Worm (Caenorhabditis elegans) whole organism, late embryonic: ENCODE results near the gene set-30.
A peak's percentile ranks its signal among the peaks of the same experiment; 100 is the strongest.

Experiments used
- K09A11.1 ChIP-seq: sonication (generic microtip); optimal IDR thresholded peaks from 2 replicates; lab custom pipeline; 2017; ENCODE audit warnings: antibody characterized with exemption, mild to moderate bottlenecking, missing genetic modification characterization, missing compliant biosample characterization; ENCODE audit not compliant: insufficient read depth
- T23F11.4 ChIP-seq: fragments of 200-800 bp; sonication (Bioruptor generic); optimal IDR thresholded peaks from 2 replicates; lab custom pipeline; 2018; ENCODE audit warnings: mild to moderate bottlenecking, missing genetic modification characterization, missing compliant biosample characterization
- Y22D7AL.16 ChIP-seq: sonication (generic microtip); optimal IDR thresholded peaks from 2 replicates; lab custom pipeline; 2016; ENCODE audit warnings: missing genetic modification characterization, missing compliant biosample characterization
- ama-1 ChIP-seq: fragments of 150-350 bp; optimal IDR thresholded peaks from 2 replicates; lab custom pipeline; 2014
- ceh-14 ChIP-seq: sonication (generic microtip); optimal IDR thresholded peaks from 2 replicates; lab custom pipeline; 2016; ENCODE audit warnings: missing genotype, missing genetic modification characterization, missing compliant biosample characterization
- ceh-18 ChIP-seq: sonication (generic microtip); optimal IDR thresholded peaks from 2 replicates; lab custom pipeline; 2016; ENCODE audit warnings: missing genetic modification characterization, missing compliant biosample characterization
- ceh-30 ChIP-seq: fragments of 150-350 bp; optimal IDR thresholded peaks from 2 replicates; lab custom pipeline; 2014; ENCODE audit warnings: missing biosample characterization, missing genetic modification characterization
- ceh-34 ChIP-seq: sonication (generic microtip); optimal IDR thresholded peaks from 2 replicates; lab custom pipeline; 2016; ENCODE audit warnings: mild to moderate bottlenecking, missing genetic modification characterization, missing compliant biosample characterization
- ceh-48 ChIP-seq: sonication (generic microtip); optimal IDR thresholded peaks from 2 replicates; lab custom pipeline; 2016; ENCODE audit warnings: missing genetic modification characterization, inconsistent platforms, missing compliant biosample characterization
- ceh-9 ChIP-seq: sonication (generic microtip); optimal IDR thresholded peaks from 2 replicates; lab custom pipeline; 2016; ENCODE audit warnings: mild to moderate bottlenecking, missing genetic modification characterization, inconsistent platforms, missing compliant biosample characterization
- dve-1 ChIP-seq: sonication (generic microtip); optimal IDR thresholded peaks from 2 replicates; lab custom pipeline; 2017; ENCODE audit warnings: antibody characterized with exemption, mild to moderate bottlenecking, missing genetic modification characterization, missing compliant biosample characterization
- elt-2 ChIP-seq: sonication (generic microtip); optimal IDR thresholded peaks from 2 replicates; lab custom pipeline; 2016; ENCODE audit warnings: missing genetic modification reagents, missing genetic modification characterization, missing compliant biosample characterization
- elt-4 ChIP-seq: sonication (generic microtip); optimal IDR thresholded peaks from 2 replicates; lab custom pipeline; 2016; ENCODE audit warnings: missing genetic modification characterization, missing compliant biosample characterization
- ets-4 ChIP-seq: sonication (generic microtip); optimal IDR thresholded peaks from 2 replicates; lab custom pipeline; 2016; ENCODE audit warnings: missing genetic modification characterization, missing compliant biosample characterization
- eyg-1 ChIP-seq: sonication (generic microtip); optimal IDR thresholded peaks from 2 replicates; lab custom pipeline; 2016; ENCODE audit warnings: missing genotype, missing genetic modification characterization, missing compliant biosample characterization
- fax-1 ChIP-seq: sonication (generic microtip); optimal IDR thresholded peaks from 2 replicates; lab custom pipeline; 2016; ENCODE audit warnings: missing genotype, missing genetic modification characterization, missing compliant biosample characterization
- fkh-10 ChIP-seq: fragments of 150-350 bp; optimal IDR thresholded peaks from 2 replicates; lab custom pipeline; 2014; ENCODE audit warnings: missing biosample characterization, missing genetic modification reagents, missing genetic modification characterization
- fkh-6 ChIP-seq: sonication (generic microtip); optimal IDR thresholded peaks from 2 replicates; lab custom pipeline; 2016; ENCODE audit warnings: missing genetic modification characterization, missing compliant biosample characterization
- lin-11 ChIP-seq: fragments of 200-800 bp; sonication (Bioruptor generic); optimal IDR thresholded peaks from 2 replicates; lab custom pipeline; 2018; ENCODE audit warnings: mild to moderate bottlenecking, missing genetic modification characterization, missing compliant biosample characterization
- madf-2 ChIP-seq: sonication (generic microtip); optimal IDR thresholded peaks from 2 replicates; lab custom pipeline; 2017; ENCODE audit warnings: missing genetic modification characterization, missing compliant biosample characterization
- nfya-1 ChIP-seq: sonication (generic microtip); optimal IDR thresholded peaks from 2 replicates; lab custom pipeline; 2017; ENCODE audit warnings: missing genetic modification characterization, mild to moderate bottlenecking, missing compliant biosample characterization, antibody characterized with exemption, moderate library complexity
- nhr-232 ChIP-seq: sonication (generic microtip); optimal IDR thresholded peaks from 2 replicates; lab custom pipeline; 2016; ENCODE audit warnings: missing genetic modification characterization, missing compliant biosample characterization
- npax-4 ChIP-seq: sonication (generic microtip); optimal IDR thresholded peaks from 2 replicates; lab custom pipeline; 2016; ENCODE audit warnings: missing genetic modification characterization, missing compliant biosample characterization
- odd-2 ChIP-seq: sonication (generic microtip); optimal IDR thresholded peaks from 2 replicates; lab custom pipeline; 2017; ENCODE audit warnings: antibody characterized with exemption, mild to moderate bottlenecking, missing genetic modification characterization, missing compliant biosample characterization
- pat-9 ChIP-seq: fragments of 200-800 bp; sonication (Bioruptor generic); optimal IDR thresholded peaks from 2 replicates; lab custom pipeline; 2018; ENCODE audit warnings: mild to moderate bottlenecking, missing genetic modification characterization, moderate library complexity, missing compliant biosample characterization
- pha-2 ChIP-seq: sonication (generic microtip); optimal IDR thresholded peaks from 2 replicates; lab custom pipeline; 2017; ENCODE audit warnings: mild to moderate bottlenecking, missing genetic modification characterization, missing compliant biosample characterization
- pha-4 ChIP-seq: fragments of 150-350 bp; optimal IDR thresholded peaks from 2 replicates; lab custom pipeline; 2018; ENCODE audit warnings: missing biosample characterization, missing genetic modification reagents, missing genetic modification characterization
- pqm-1 ChIP-seq: sonication (generic microtip); optimal IDR thresholded peaks from 2 replicates; lab custom pipeline; 2016; ENCODE audit warnings: missing genetic modification characterization, missing compliant biosample characterization
- sdc-2 ChIP-seq: sonication (generic microtip); optimal IDR thresholded peaks from 2 replicates; lab custom pipeline; 2016; ENCODE audit warnings: missing genotype, missing genetic modification characterization, missing compliant biosample characterization
- sox-4 ChIP-seq: sonication (generic microtip); optimal IDR thresholded peaks from 2 replicates; lab custom pipeline; 2017; ENCODE audit warnings: mild to moderate bottlenecking, missing genetic modification characterization, inconsistent platforms, missing compliant biosample characterization
- tbx-7 ChIP-seq: sonication (generic microtip); optimal IDR thresholded peaks from 2 replicates; lab custom pipeline; 2016; ENCODE audit warnings: missing genotype, missing genetic modification characterization, missing compliant biosample characterization
- unc-42 ChIP-seq: sonication (generic microtip); optimal IDR thresholded peaks from 2 replicates; lab custom pipeline; 2016; ENCODE audit warnings: missing genotype, missing genetic modification characterization, missing compliant biosample characterization
- unc-55 ChIP-seq: sonication (generic microtip); optimal IDR thresholded peaks from 2 replicates; lab custom pipeline; 2017; ENCODE audit warnings: missing biosample characterization, missing genetic modification reagents, missing genetic modification characterization
- zip-5 ChIP-seq: sonication (generic microtip); optimal IDR thresholded peaks from 2 replicates; lab custom pipeline; 2016; ENCODE audit warnings: missing genetic modification characterization, missing compliant biosample characterization
- ztf-16 ChIP-seq: sonication (generic microtip); optimal IDR thresholded peaks from 2 replicates; lab custom pipeline; 2017; ENCODE audit warnings: missing genetic modification characterization, missing compliant biosample characterization

The set-30 gene

DNA sequence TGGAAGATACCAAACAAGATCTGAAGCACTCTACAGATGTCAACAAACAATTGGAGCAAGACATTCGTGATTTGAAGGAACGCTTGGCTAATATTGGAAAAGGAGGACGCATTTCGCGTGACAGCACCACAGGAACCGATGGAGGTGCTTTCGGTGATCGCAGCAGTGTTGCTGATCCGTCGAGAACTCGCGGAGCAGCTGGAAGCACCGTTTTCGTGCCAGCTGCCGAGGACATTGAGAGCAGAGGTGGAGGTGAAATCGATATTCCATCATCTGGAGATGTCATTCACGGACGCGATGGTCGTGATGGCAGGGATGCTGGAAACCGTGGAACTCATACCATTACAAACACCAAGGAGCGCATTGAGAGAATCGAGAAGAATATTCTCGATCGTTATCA is 11.5 kb upstream of the set-30 start:
- TF ChIP-seq nhr-232 (tag; lab: Kevin White, UChicago): no peak
- TF ChIP-seq, all 69 proteins: peak for 0

DNA sequence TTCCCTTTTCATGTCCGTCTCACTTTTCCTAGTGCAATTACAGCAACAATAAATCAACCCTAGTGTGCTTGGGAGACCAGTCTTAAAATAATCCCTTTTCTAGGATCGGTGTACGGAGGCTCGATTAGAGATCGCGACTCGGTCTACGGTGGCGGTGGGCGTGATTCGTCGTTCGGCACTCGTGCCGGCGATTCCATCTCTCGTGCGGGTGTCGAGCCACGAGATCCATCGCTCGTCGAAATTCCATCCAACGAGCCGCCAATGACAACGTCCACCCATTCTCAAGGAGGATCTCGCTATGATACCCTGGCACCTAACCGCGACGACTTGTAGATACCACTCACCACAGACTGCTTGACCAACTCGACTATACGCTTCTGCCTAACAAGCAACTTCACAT is 6.5 kb upstream of the set-30 start:
- TF ChIP-seq unc-42 (tag; lab: Kevin White, UChicago) (no peak), ceh-48 (tag; lab: Kevin White, UChicago) (no peak), Y22D7AL.16 (tag; lab: Kevin White, UChicago) (no peak), odd-2 (tag; lab: Kevin White, UChicago) (no peak), dve-1 (no peak), tbx-7 (no peak), ama-1 (lab: Kevin White, UChicago) (no peak), elt-2 (tag; lab: Kevin White, UChicago) (no peak), eyg-1 (no peak), nfya-1 (no peak), lin-11 (no peak), pat-9 (tag; lab: Kevin White, UChicago) (no peak), ceh-34 (tag; lab: Kevin White, UChicago) (no peak), pha-2 (tag; lab: Kevin White, UChicago) (no peak), pqm-1 (tag; lab: Kevin White, UChicago) (no peak), sdc-2 (tag; lab: Kevin White, UChicago) (no peak), elt-4 (no peak), ztf-16 (no peak), zip-5 (tag; lab: Kevin White, UChicago) (no peak), pha-4 (tag; lab: Kevin White, UChicago) (no peak)

DNA sequence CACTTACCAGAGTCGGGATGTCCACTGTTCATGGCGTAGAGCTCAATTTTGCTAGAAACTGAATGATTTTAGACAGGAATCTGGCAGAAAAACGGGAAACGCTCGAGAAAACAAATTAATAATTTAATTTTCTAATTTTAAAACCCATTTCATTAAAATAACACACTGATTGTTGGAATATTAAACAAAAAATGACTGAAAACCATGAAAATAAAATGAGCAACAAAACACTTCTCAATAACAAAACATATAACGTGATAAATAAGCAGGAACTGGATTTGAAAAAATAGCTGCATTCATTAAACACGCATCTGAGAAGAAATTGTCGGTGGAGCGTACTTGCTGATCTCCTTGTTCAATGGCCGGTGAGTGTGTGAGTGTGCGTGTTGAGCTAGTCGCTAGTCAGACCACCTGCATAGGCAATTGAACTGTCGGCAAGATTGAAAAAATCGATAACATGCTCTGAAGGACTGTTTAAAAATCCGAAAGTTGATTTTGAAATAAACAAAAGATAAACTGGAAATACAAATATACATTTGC is 1.5 kb upstream of the set-30 start, which contains the start of gene ZC8.6:
Gene ZC8.6, minus strand, starts transcription at position 51 of the 540 bp plus-strand sequence.
- TF ChIP-seq unc-42 (tag; lab: Kevin White, UChicago) (peak; percentile 0), sdc-2 (tag; lab: Kevin White, UChicago) (peak; percentile 13), ceh-30 (tag; lab: Kevin White, UChicago) (no peak)

DNA sequence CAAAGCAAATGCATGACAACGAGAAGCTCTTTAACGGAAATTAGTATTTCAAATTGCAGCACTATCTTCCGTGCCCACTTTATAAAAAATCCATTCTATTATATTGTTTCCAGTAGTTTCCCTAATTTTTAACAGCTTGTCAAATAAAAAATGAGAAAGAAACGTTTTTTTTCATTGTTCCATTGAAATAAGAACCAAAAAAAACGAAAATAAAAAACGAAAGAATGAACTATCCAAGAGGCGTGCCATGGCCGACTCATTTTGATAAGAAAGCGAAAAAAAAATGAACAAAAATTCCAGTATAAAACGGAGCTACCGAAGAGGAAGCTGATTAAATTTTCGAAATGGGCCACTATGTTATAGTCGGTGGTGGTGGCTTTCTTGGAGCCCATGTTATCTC is 5.9 kb downstream of the set-30 start, which contains the start of gene hsd-2:
Gene hsd-2, plus strand, starts transcription at position 301 of the 400 bp plus-strand sequence.
- TF ChIP-seq ets-4 (no peak), Y22D7AL.16 (tag; lab: Kevin White, UChicago) (no peak), T23F11.4 (GFP tag; lab: Kevin White, UChicago) (no peak), dve-1 (no peak), ztf-16 (no peak), ceh-9 (no peak), ceh-14 (tag; lab: Kevin White, UChicago) (no peak), ceh-18 (tag; lab: Kevin White, UChicago) (no peak), sox-4 (tag; lab: Kevin White, UChicago) (no peak), tbx-7 (no peak), unc-55 (GFP tag; lab: Kevin White, UChicago) (no peak), fkh-10 (GFP tag; lab: Kevin White, UChicago) (no peak), npax-4 (tag; lab: Kevin White, UChicago) (no peak), nhr-232 (tag; lab: Kevin White, UChicago) (no peak), fkh-6 (tag; lab: Kevin White, UChicago) (no peak), madf-2 (tag; lab: Kevin White, UChicago) (no peak), ceh-34 (tag; lab: Kevin White, UChicago) (no peak), nfya-1 (no peak)

DNA sequence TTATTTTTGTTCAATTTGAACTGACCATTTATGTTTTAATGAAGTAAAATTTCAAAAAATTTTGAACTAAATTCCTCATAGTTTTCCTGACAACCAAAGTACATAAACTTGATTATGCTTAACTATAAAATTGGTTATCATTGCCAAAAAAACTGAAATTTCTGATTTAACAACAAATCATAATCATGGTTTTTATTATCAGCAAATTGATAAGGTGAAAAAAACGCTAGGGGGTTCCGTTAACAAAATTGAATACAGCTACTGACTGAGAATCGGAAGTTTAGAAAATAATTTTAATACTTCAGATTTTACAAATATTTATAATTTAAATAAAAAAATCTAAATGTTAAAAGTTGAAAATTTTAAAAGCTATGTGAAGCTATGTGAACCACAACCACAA is 7.9 kb downstream of the set-30 start:
- TF ChIP-seq fax-1 (tag; lab: Kevin White, UChicago): no peak
- peak; percentile 41 for TF ChIP-seq elt-2 (tag; lab: Kevin White, UChicago)
- TF ChIP-seq K09A11.1 (tag; lab: Kevin White, UChicago): no peak
